Worm (Caenorhabditis elegans): Measurements from ENCODE around the gene spl-2.

spl-2 gene

ce11 chrV:9128562-9128961, 18.1 kb downstream of the spl-2 start (continued):
- TF ChIP-seq F16B12.6 (tag; optimal IDR thresholded peaks at IDR 0.05) (no peak), pag-3 (tag; optimal IDR thresholded peaks at IDR 0.05; ENCODE audit: borderline replicate concordance, insufficient read depth) (peak; percentile 35), Y116A8C.19 (tag; optimal IDR thresholded peaks at IDR 0.05; ENCODE audit: borderline replicate concordance) (no peak), unc-86 (tag; optimal IDR thresholded peaks at IDR 0.05) (peak; percentile 91), nhr-28 (tag; optimal IDR thresholded peaks at IDR 0.05) (no peak), nhr-19 (GFP tag; conservative IDR thresholded peaks at IDR 0.05) (peak; percentile 22; the same call in 1 of the 2 replicates), lin-14 (GFP tag; optimal IDR thresholded peaks at IDR 0.05) (peak; percentile 93), unc-30 (tag; optimal IDR thresholded peaks at IDR 0.05) (no peak), nhr-76 (tag; optimal IDR thresholded peaks at IDR 0.05) (no peak), mab-9 (GFP tag; IDR thresholded peaks at IDR 0.05) (no peak), lin-15B (tag; optimal IDR thresholded peaks at IDR 0.05) (no peak), dpl-1 (GFP tag; optimal IDR thresholded peaks at IDR 0.05) (peak in 1 of 3 experiments; percentile 41), xbp-1 (tag; optimal IDR thresholded peaks at IDR 0.05) (peak; percentile 64), nhr-90 (tag; optimal IDR thresholded peaks at IDR 0.05; ENCODE audit: poor library complexity) (no peak), egl-13 (tag; optimal IDR thresholded peaks at IDR 0.05) (peak; percentile 76), sptf-1 (tag; optimal IDR thresholded peaks at IDR 0.05) (no peak), fos-1 (tag; optimal IDR thresholded peaks at IDR 0.05) (peak; percentile 52), isw-1 (GFP tag; IDR thresholded peaks at IDR 0.05) (peak; percentile 25; the same call in 1 of the 2 replicates), lin-39 (tag; optimal IDR thresholded peaks at IDR 0.05) (no peak), efl-3 (GFP tag; optimal IDR thresholded peaks at IDR 0.05) (no peak), sup-37 (GFP tag; optimal IDR thresholded peaks at IDR 0.05) (no peak), efl-1 (optimal IDR thresholded peaks at IDR 0.05) (peak; percentile 40 to 46), efl-1 (GFP tag; optimal IDR thresholded peaks at IDR 0.05 in 1 of 2) (peak; percentile 25 to 89), sox-4 (tag; optimal IDR thresholded peaks at IDR 0.05) (peak; percentile 77), pqm-1 (tag; optimal IDR thresholded peaks at IDR 0.05) (no peak), dsc-1 (tag; optimal IDR thresholded peaks at IDR 0.05) (peak; percentile 84), snu-23 (GFP tag; optimal IDR thresholded peaks at IDR 0.05) (peak; percentile 54), hlh-4 (tag; optimal IDR thresholded peaks at IDR 0.05) (peak; percentile 24), aha-1 (tag; optimal IDR thresholded peaks at IDR 0.05) (no peak), C34B4.2 (tag; optimal IDR thresholded peaks at IDR 0.05) (no peak), unc-98 (GFP tag; IDR thresholded peaks at IDR 0.05) (no peak), ceh-88 (GFP tag; IDR thresholded peaks at IDR 0.05) (no peak), ama-1 (optimal IDR thresholded peaks at IDR 0.05) (no peak), ces-1 (GFP tag; optimal IDR thresholded peaks at IDR 0.05) (no peak), ets-5 (GFP tag; IDR thresholded peaks at IDR 0.05) (no peak), C04F5.9 (tag; optimal IDR thresholded peaks at IDR 0.05) (no peak), unc-62 (GFP tag; optimal IDR thresholded peaks at IDR 0.05) (no peak), mdl-1 (tag; optimal IDR thresholded peaks at IDR 0.05) (peak in 1 of 2 experiments; percentile 35), jun-1 (tag; optimal IDR thresholded peaks at IDR 0.05) (peak; percentile 40), C16A3.4 (tag; optimal IDR thresholded peaks at IDR 0.05) (no peak), nhr-237 (tag; optimal IDR thresholded peaks at IDR 0.05) (no peak), lir-3 (tag; optimal IDR thresholded peaks at IDR 0.05; ENCODE audit: poor library complexity) (no peak), rnt-1 (tag; optimal IDR thresholded peaks at IDR 0.05) (peak; percentile 55), fkh-8 (tag; optimal IDR thresholded peaks at IDR 0.05) (peak; percentile 99), skn-1 (tag; optimal IDR thresholded peaks at IDR 0.05) (peak; percentile 11), zip-4 (GFP tag; optimal IDR thresholded peaks at IDR 0.05) (no peak), fkh-4 (tag; optimal IDR thresholded peaks at IDR 0.05; ENCODE audit: borderline replicate concordance) (no peak)

Measured in whole organism, L1 larva.